Worm (Caenorhabditis elegans) whole organism, dauer: ENCODE results near the gene dhs-23.
"Not testable (repeated sequence)": the region's sequence is repeated elsewhere in the genome, so short reads cannot be mapped to it uniquely, and the experiment has no call there.

Source experiments
- unc-62 ChIP-seq: sonication (generic microtip); optimal IDR thresholded peaks from 2 replicates; lab custom pipeline; 2017; ENCODE audit warnings: missing biosample characterization, missing genetic modification reagents, missing genetic modification characterization

dhs-23 gene

DNA sequence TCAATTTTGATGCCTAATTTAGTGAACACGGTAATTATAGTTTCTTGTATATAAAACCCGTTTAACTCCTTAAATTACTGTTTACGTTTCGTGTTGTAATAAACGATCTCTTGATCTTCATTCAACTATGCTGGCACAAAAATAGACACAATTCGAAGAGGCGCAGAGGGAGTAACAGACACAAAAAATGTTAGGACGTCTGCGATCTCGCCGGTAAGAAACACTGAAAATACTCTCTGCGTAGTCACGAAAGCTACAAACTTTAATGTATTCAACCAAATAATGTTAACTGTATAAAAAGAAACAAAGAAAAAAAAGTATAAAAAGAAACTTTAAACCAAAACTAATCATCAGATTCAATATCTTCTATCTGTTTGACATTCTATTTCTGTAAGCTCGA, at the start of gene dhs-23:
TSS of gene dhs-23 (plus strand) at position 363 of the 400 bp plus-strand sequence.
- no peak for TF ChIP-seq unc-62

DNA sequence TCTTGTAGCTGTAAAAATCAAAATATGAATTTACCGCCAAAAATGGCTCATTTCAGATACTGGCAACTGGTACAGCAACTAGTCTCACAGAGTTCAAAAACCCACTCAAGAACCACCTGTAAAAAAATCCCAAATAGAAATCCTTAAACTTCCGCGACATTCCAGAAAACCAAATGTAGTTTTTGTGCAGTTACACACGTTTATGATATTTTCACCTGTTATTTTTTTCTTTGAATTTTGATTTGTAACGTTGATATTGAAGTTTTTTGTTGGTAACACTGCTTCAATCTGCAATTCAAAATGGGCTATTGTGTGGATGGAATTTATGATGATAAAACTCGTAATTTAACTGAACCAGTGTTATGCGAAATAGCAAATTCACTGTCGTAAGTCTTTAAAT, 48.2 kb upstream of the dhs-23 start, which contains the start of gene srw-113:
TSS of gene srw-113 (plus strand) at position 301 of the 400 bp plus-strand sequence.
- TF ChIP-seq unc-62, result no peak

DNA sequence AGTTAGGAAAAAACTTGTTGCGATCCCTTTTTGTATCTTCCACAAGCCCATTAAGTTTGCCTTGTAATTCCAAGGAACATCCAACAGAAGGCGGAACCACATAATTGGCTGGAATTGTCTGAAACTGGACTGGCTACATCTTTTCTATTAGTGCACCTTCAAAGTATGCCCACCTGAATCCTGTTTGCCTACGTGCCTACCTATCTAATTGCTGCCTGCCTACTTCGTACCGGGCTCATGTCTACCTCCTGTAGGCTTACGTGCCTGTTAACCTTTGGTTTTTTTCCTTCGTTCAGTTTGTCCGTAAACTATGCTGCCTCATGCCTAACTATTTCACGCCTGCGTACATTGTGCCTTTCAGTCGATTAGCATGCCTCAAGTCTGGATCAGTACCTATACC, 43.6 kb upstream of the dhs-23 start, which contains the start of gene wrt-7:
TSS of gene wrt-7 (minus strand) at position 101 of the 400 bp plus-strand sequence.
- no peak for TF ChIP-seq unc-62

ce11 chrV:15339363-15339762, 41.7 kb upstream of the dhs-23 start, which contains the start of gene clec-228:
TSS of gene clec-228 (minus strand) at chrV:15339463.
- TF ChIP-seq unc-62, result no peak

DNA sequence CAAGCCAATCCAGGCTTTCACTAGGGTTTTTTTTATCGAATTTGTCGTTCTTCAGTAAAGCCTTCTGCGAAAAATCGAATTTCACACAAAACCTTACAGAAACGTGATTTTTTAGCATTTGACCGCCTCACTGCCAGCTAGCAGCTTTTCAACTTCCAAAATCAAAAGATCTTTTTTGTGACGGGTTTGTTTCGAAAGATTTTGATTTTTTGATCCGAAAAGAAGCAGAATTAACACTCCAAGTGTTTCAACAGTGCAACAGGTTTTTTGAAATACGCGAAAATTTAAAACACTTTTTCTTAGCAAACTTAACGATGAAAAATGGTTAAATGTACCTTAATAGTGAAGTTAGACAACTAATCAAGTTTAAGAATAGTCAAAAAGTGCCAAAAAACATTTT, 39.6 kb upstream of the dhs-23 start, which contains the start of gene clec-229:
TSS of gene clec-229 (minus strand) at position 101 of the 400 bp plus-strand sequence.
- no peak for TF ChIP-seq unc-62

DNA sequence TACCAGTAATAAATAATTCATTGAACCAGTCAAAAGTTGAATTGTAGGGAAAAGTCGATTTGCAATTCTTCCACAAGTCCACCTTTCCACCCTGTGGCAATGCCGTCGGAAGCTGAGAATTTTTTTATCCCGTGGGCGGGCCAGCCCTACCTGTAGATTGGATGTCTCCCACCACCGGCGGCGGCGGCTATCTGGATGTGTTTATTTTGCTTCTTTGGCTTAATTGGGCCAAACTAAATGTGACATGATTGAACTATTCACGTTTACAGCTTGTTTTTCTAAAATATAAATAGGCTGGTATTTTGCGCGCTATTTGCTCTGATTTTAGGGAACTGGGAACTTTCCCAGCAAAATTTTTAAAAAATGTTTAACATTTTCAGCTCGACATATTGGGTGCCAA, 36.5 kb upstream of the dhs-23 start, which contains the start of gene wrt-8:
TSS of gene wrt-8 (minus strand) at position 101 of the 400 bp plus-strand sequence.
- no peak for TF ChIP-seq unc-62

ce11 chrV:15347292-15347691, 33.7 kb upstream of the dhs-23 start, which contains the start of gene C29F3.3:
TSS of gene C29F3.3 (minus strand) at chrV:15347392.
- no peak for TF ChIP-seq unc-62

- no peak for TF ChIP-seq unc-62
Observed at ce11 chrV:15349044-15349443, 32.0 kb upstream of the dhs-23 start, which contains the start of gene clec-230. TSS of gene clec-230 (minus strand) at chrV:15349144.

- TF ChIP-seq unc-62, result no peak
Observed at ce11 chrV:15350615-15351014, 30.4 kb upstream of the dhs-23 start, which contains the start of gene clec-231. TSS of gene clec-231 (minus strand) at chrV:15350715.

DNA sequence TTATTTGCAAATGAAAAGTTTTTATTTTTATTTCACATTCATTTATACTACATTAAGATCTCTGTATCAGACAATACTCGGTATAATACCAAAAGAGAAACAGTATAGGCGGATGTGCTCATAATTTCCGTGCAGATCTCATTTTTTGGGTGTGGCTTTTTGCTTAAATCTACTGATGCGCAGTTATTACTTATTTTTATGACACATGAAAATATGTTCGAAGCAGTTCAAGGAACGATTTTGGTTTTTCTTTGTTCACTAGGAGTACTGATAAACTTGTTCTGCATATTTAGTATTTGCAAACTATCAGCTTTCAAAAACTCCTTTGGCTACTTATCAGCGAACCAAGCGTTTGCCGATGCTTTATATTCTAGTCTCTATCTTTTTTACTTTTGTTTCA, 28.6 kb upstream of the dhs-23 start, which contains the start of gene srx-58:
TSS of gene srx-58 (plus strand) at position 301 of the 400 bp plus-strand sequence.
- TF ChIP-seq unc-62, result no peak

DNA sequence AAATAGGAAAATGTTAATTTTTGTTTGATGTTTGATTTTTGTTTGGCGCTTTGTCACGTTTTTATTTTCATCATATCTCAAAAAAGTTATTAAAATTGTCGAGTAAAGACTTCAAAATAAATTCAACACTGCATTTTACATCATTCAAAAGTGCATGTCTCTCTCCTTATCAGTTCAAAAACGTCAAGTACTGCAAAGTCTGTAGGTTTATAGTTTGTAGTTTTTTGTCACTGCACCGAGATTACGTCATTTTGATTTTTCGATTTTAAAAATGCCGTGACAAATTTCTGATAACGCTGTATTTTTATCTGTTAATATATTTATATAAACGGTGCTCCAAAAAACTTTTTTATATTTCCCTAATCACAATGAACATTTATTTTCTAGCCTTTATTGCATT, 26.4 kb upstream of the dhs-23 start, which contains the start of gene C29F3.7:
TSS of gene C29F3.7 (plus strand) at position 254 of the 400 bp plus-strand sequence.
- TF ChIP-seq unc-62, result no peak

DNA sequence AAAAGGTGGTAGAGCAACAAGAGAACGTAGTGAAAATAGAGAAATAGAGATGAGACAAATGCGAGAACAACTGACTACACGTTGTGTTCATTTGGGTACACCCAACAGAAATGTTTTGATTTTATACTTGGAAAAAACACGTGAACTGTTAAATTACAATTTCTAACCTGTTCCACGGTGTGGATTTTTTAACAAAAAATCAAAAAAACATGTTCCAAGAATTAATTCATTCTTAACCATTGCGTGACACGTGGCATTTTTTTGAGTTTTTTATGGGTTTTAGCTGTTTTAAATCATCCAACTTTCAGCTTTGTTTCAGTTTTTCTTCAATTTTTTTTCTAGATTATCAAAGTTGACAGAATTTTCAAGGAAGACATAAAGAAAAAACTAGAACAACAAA, 19.6 kb upstream of the dhs-23 start, which contains the start of gene ech-1.1:
TSS of gene ech-1.1 (minus strand) at position 101 of the 400 bp plus-strand sequence.
- TF ChIP-seq unc-62, result not testable (repeated sequence)

DNA sequence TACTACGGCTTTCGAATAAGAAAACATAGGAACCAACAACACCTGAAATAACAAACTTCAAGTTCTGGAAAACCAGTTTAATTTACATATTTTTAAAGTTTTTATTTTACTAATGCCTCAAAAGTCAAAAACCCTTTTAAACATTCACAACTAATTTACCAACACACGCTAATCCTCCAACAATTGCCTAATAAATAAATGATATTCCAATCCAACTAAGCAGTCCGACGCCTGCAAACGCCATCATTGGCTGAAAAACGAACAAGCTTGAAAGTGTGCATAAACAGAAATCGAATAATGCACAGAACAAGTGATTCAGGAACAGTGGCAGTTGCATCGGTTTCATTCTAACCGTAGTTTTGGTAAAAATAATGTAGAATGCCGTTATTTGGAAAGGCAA, 13.2 kb upstream of the dhs-23 start:
- TF ChIP-seq unc-62, result no peak

DNA sequence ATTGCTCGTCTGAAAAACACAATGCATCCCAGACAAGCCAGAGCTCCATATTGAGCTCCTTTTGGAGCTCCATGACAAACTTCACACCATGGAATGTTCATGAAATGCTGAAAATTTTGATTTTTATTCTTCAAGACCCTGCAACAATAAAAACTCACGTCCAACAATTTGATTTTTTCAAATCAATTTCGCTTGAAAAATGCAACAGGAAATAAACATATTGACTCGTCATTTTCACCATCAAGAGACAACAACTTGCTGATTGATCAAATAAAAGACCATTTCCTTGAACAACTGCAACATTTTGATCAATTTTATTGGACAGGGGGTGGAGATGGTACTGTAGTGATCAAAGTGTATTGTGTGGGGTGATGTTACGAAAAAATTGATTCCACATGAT, 11.3 kb upstream of the dhs-23 start, which contains the start of gene nhr-269:
TSS of gene nhr-269 (minus strand) at position 101 of the 400 bp plus-strand sequence.
- TF ChIP-seq unc-62, result no peak

- TF ChIP-seq unc-62, result no peak
Observed at ce11 chrV:15376223-15376622, 4.8 kb upstream of the dhs-23 start, which contains the start of gene srh-52. TSS of gene srh-52 (minus strand) at chrV:15376323.

ce11 chrV:15377903-15378302, 3.1 kb upstream of the dhs-23 start, which contains the start of gene srh-122:
TSS of gene srh-122 (minus strand) at chrV:15378003.
- no peak for TF ChIP-seq unc-62

DNA sequence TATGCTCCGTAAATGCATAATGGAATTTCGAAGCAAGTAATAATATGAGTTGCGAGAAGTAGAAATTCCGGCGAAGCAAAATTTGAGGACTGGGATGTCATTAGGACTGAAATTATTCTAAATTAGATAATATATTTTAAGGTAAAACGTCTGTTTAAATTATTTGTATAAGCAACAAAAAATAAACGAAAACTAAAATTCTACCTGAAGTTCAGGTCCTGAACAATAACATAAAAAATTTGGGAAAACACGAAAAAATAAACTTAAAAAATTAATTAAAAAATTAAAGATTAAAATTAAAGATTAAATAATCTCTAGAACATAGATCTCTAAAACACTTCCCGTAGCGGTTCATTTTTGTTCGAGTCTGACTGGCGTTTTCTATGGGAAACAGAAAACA, 1.2 kb upstream of the dhs-23 start, which contains the start of gene srh-251:
TSS of gene srh-251 (minus strand) at position 101 of the 400 bp plus-strand sequence.
- no peak for TF ChIP-seq unc-62

DNA sequence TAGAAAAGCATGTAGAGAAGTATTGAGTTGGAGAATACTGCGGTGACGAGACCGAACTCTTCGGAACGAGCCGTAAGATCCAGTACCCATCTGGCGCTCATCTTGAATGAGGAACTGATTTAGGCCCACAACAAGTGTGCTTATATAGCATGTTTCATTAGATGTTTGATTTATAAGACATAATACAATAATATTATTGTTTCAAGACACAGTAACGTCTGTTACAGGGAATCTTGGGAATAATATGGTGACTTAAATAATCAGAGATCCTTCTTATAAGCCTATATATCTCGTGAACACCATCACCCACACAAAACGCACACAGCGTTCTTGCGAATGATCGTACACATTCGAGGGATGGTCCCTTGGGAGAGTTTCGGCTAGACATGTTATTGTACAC, 2.7 kb downstream of the dhs-23 start, which contains the start of gene str-88:
TSS of gene str-88 (minus strand) at position 101 of the 400 bp plus-strand sequence.
- TF ChIP-seq unc-62, result no peak
